Worm (Caenorhabditis elegans) whole organism, L4/young adult: ENCODE data around the gene set-27.

Experiments
- W03F9.2 ChIP-seq: fragments of 150-350 bp; optimal IDR thresholded peaks from 2 replicates; lab custom pipeline; 2014; ENCODE audit warnings: missing biosample characterization, missing genetic modification characterization
- dao-5 ChIP-seq: sonication (generic microtip); optimal IDR thresholded peaks from 2 replicates; lab custom pipeline; 2016; ENCODE audit warnings: missing genotype, missing genetic modification characterization, moderate library complexity, missing compliant biosample characterization
- him-1 ChIP-seq: sonication (generic microtip); optimal IDR thresholded peaks from 2 replicates; lab custom pipeline; 2016; ENCODE audit warnings: missing genotype, missing genetic modification reagents, missing genetic modification characterization, missing compliant biosample characterization

DNA sequence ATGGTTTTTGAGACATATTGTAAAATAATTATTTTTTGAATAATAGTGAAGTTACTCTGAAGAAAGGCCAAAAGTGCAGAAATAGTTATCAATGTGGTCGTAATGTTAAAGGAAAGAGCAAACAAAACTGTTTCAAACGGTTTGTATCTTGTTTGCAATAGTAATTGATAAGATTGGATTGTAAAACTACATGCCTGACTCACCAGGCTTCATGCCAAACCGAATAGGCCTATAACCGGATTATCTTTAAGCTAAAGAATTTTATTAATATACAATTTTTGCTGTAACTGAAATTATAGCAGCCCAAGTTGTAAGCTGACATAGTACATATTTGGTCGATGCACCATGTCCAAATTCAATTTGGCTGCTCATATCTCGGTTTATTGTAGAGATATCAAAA lies 45.8 kb downstream of the set-27 start, which contains the start of gene Y71H2AM.14:
- TF ChIP-seq him-1 (tag; lab: Kevin White, UChicago) (no peak), dao-5 (tag; lab: Kevin White, UChicago) (no peak), W03F9.2 (tag; lab: Kevin White, UChicago) (no peak)
